Worm (Caenorhabditis elegans): ENCODE results near the gene mrpl-11.

mrpl-11 gene

ce11 chrIII:8741276-8741860 is 23.9 kb downstream of the mrpl-11 start, which contains the start of gene pdhk-2 (continued):
- TF ChIP-seq lsl-1 (GFP tag; optimal IDR thresholded peaks at IDR 0.05), result peak; percentile 77
- no peak; the same call in none of the 2 replicates for TF ChIP-seq K11D2.4 (GFP tag; IDR thresholded peaks at IDR 0.05)
- peak; percentile 70 for TF ChIP-seq hsf-1 (GFP tag; IDR thresholded peaks at IDR 0.05)
- peak; percentile 90 for TF ChIP-seq Y53G8AR.9 (GFP tag; conservative IDR thresholded peaks at IDR 0.05)
- TF ChIP-seq aptf-2 (GFP tag; conservative IDR thresholded peaks at IDR 0.05), result no peak
- TF ChIP-seq repo-1 (tag; optimal IDR thresholded peaks at IDR 0.05), result peak; percentile 87
- TF ChIP-seq rec-8 (tag; optimal IDR thresholded peaks at IDR 0.05), result no peak
- TF ChIP-seq gei-17 (GFP tag; optimal IDR thresholded peaks at IDR 0.05), result peak; percentile 76
- TF ChIP-seq nhr-90 (tag; optimal IDR thresholded peaks at IDR 0.05), result peak; percentile 25
- TF ChIP-seq F52B5.7 (tag; optimal IDR thresholded peaks at IDR 0.05), result no peak
- no peak for TF ChIP-seq ztf-3 (GFP tag; optimal IDR thresholded peaks at IDR 0.05)
- peak; percentile 68 for TF ChIP-seq hmg-1.2 (GFP tag; IDR thresholded peaks at IDR 0.05)
- TF ChIP-seq Y79H2A.3 (GFP tag; conservative IDR thresholded peaks at IDR 0.05), result 0 out of 2 replicates have a peak, but pooled peaks have one; percentile 45
- TF ChIP-seq ztf-28 (GFP tag; IDR thresholded peaks at IDR 0.05), result no peak
- peak; percentile 15 for TF ChIP-seq mes-4 (tag; optimal IDR thresholded peaks at IDR 0.05)
- peak; percentile 64 for TF ChIP-seq ceh-100 (GFP tag; IDR thresholded peaks at IDR 0.05)
- TF ChIP-seq mxl-1 (tag; optimal IDR thresholded peaks at IDR 0.05), result no peak
- peak; percentile 74 for TF ChIP-seq tbp1 (GFP tag; optimal IDR thresholded peaks at IDR 0.05)
- TF ChIP-seq hlh-12 (tag; optimal IDR thresholded peaks at IDR 0.05), result no peak
- peak; percentile 39 to 71 for TF ChIP-seq let-607 (tag; optimal IDR thresholded peaks at IDR 0.05)
- peak; percentile 21 for TF ChIP-seq ama-1 (optimal IDR thresholded peaks at IDR 0.05)
- no peak for TF ChIP-seq ama-1 (GFP tag; optimal IDR thresholded peaks at IDR 0.05)
- TF ChIP-seq F57C9.4 (tag; optimal IDR thresholded peaks at IDR 0.05), result no peak
- TF ChIP-seq hmg-20 (GFP tag; IDR thresholded peaks at IDR 0.05), result peak; percentile 75; the same call in 1 of the 2 replicates
- no peak for TF ChIP-seq F55B11.4 (tag; optimal IDR thresholded peaks at IDR 0.05; ENCODE audit: borderline replicate concordance, insufficient read depth)
- TF ChIP-seq sdz-38 (tag; optimal IDR thresholded peaks at IDR 0.05), result no peak
- no peak for TF ChIP-seq T26A5.8 (tag; optimal IDR thresholded peaks at IDR 0.05)
- peak; percentile 78 for TF ChIP-seq F33H1.4 (GFP tag; IDR thresholded peaks at IDR 0.05)
- TF ChIP-seq ekl-4 (GFP tag; IDR thresholded peaks at IDR 0.05), result peak; percentile 88
- no peak for TF ChIP-seq zfh-2 (GFP tag; conservative IDR thresholded peaks at IDR 0.05)
- TF ChIP-seq rcor-1 (GFP tag; IDR thresholded peaks at IDR 0.05), result peak; percentile 91
- peak; percentile 74 for TF ChIP-seq D2030.7 (GFP tag; IDR thresholded peaks at IDR 0.05)
- TF ChIP-seq egl-44 (GFP tag; IDR thresholded peaks at IDR 0.05), result no peak
- TF ChIP-seq B0035.1 (tag; optimal IDR thresholded peaks at IDR 0.05), result peak; percentile 50
- no peak for TF ChIP-seq lag-1 (GFP tag; IDR thresholded peaks at IDR 0.05)
- TF ChIP-seq snpc-4 (GFP tag; optimal IDR thresholded peaks at IDR 0.05), result no peak
- TF ChIP-seq snpc-4 (tag; optimal IDR thresholded peaks at IDR 0.05), result peak; percentile 62 to 78 (median 72)
- no peak for TF ChIP-seq zim-3 (tag; optimal IDR thresholded peaks at IDR 0.05)
- TF ChIP-seq ccch-3 (GFP tag; optimal IDR thresholded peaks at IDR 0.05), result no peak
- no peak for TF ChIP-seq nfya-2 (GFP tag; IDR thresholded peaks at IDR 0.05)
- TF ChIP-seq snpc-3.4 (tag; optimal IDR thresholded peaks at IDR 0.05), result no peak
- TF ChIP-seq Y56A3A.18 (GFP tag; IDR thresholded peaks at IDR 0.05), result peak; percentile 70; the same call in 1 of the 2 replicates
- no peak for TF ChIP-seq akir-1 (GFP tag; optimal IDR thresholded peaks at IDR 0.05)
- no peak for TF ChIP-seq tbx-9 (tag; optimal IDR thresholded peaks at IDR 0.05; ENCODE audit: borderline replicate concordance)
- TF ChIP-seq aptf-3 (GFP tag; IDR thresholded peaks at IDR 0.05), result no peak
- no peak for TF ChIP-seq sptf-2 (GFP tag; optimal IDR thresholded peaks at IDR 0.05)
- peak; percentile 79 for TF ChIP-seq nhr-80 (tag; optimal IDR thresholded peaks at IDR 0.05)
- no peak for TF ChIP-seq nhr-27 (tag; optimal IDR thresholded peaks at IDR 0.05)
- TF ChIP-seq ets-4 (GFP tag; optimal IDR thresholded peaks at IDR 0.05), result peak; percentile 3
